Fruit fly (Drosophila melanogaster) whole organism, prepupa: ENCODE results near the gene Ero1L.

Source experiments
- CG1621 ChIP-seq: fragments of 200-800 bp; sonication (Bioruptor generic); optimal IDR thresholded peaks from 3 replicates; lab custom pipeline; 2018; ENCODE audit warnings: missing biosample characterization, mild to moderate bottlenecking, missing genetic modification characterization
- Lpt ChIP-seq: fragments of 200-800 bp; sonication (Bioruptor generic); optimal IDR thresholded peaks from 3 replicates; lab custom pipeline; 2016; ENCODE audit warnings: missing biosample characterization, missing genetic modification characterization
- Sox102F ChIP-seq: fragments of 200-800 bp; sonication (Bioruptor generic); optimal IDR thresholded peaks from 2 replicates; lab custom pipeline; 2016; ENCODE audit warnings: missing biosample characterization, mild to moderate bottlenecking, missing genetic modification characterization

- TF ChIP-seq CG1621 (tag; lab: Kevin White, UChicago) = no peak
- no peak for TF ChIP-seq Sox102F (GFP tag; lab: Kevin White, UChicago)
- no peak for TF ChIP-seq Lpt (GFP tag; lab: Kevin White, UChicago)
Observed at dm6 chr3L:4173584-4173983, 3.4 kb downstream of the Ero1L start, which contains the start of gene CG18675.
